Fruit fly (Drosophila melanogaster) Kc167 (cell line): Measurements from ENCODE around the gene CG33710.

Experiments
- Myc ChIP-seq: fragments of >200 bp; optimal IDR thresholded peaks from 2 replicates; lab custom pipeline; 2017; ENCODE audit warnings: missing external identifiers
- Sin3A ChIP-seq: fragments of >200 bp; optimal IDR thresholded peaks from 2 replicates; lab custom pipeline; 2018; ENCODE audit warnings: missing external identifiers
- h ChIP-seq: fragments of >200 bp; optimal IDR thresholded peaks from 3 replicates; lab custom pipeline; 2018; ENCODE audit warnings: missing external identifiers
- psq ChIP-seq: fragments of >200 bp; optimal IDR thresholded peaks from 2 replicates; lab custom pipeline; 2017; ENCODE audit warnings: missing external identifiers
- ttk ChIP-seq: sonication (Bioruptor generic); optimal IDR thresholded peaks from 2 replicates; lab custom pipeline; 2017; ENCODE audit warnings: missing external identifiers

- no peak for TF ChIP-seq Myc (lab: Kevin White, UChicago)
- TF ChIP-seq psq (lab: Kevin White, UChicago), result no peak
- TF ChIP-seq Sin3A (lab: Kevin White, UChicago), result no peak
- no peak for TF ChIP-seq h
- no peak for TF ChIP-seq ttk (lab: Kevin White, UChicago)
Observed at dm6 chr3L:19954426-19954825, 1.8 kb upstream of the CG33710 start, which contains the start of gene CG42654.
